Fruit fly (Drosophila melanogaster) S2 (cell line): ENCODE data around the gene CG11309.

Experiments
- CG8478 ChIP-seq: fragments of >200 bp; optimal IDR thresholded peaks from 2 replicates; lab custom pipeline; 2018
- CTCF ChIP-seq, 2 experiments: fragments of >200 bp; optimal IDR thresholded peaks; 2 replicates each; lab custom pipeline; 2018

DNA sequence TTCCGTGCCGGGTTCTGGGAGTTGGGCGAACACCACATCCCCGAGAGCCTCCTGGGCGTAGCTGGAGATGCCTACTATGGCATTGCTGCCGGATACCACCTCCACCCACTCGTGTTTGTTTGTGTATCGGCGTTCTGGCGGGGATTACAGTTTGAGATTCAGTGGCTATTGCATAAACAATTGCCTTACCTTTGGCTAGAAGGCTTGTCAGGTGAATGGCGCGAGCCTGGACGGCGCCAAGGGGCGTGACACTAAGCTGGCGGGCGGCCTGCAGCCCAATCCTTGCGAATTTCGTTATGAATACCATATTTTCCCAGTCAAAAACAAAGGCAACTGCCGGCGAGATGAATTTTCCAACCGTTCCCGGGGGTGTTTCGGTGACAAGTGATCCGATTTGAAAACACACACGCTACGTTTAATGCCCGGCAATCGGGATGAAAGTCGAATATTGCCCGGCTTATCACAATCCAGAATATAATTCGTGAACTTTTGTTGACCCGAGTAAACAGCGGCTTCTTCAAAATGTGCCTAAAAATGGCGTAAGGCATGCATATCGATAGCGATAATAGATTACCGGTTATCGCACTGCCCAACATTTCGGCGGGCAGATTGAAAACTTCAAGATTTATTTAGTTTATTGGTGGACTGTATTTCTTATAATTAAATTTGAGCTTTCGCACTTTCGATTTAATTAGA lies 23.3 kb downstream of the CG11309 start, which contains the start of gene ppl:
- TF ChIP-seq CG8478 (lab: Kevin White, UChicago) (no peak), CTCF (optimal IDR thresholded peaks at IDR 0.05; lab: Kevin White, UChicago) (peak in 1 of 2 experiments; percentile 18)
